Worm (Caenorhabditis elegans): ENCODE measurements around the gene nspb-5.

ce11 chrIV:6572238-6572637, 26.6 kb upstream of the nspb-5 start, which contains the start of gene bicd-1:
- TF ChIP-seq sdz-12 (GFP tag; optimal IDR thresholded peaks at IDR 0.05) (no peak), fkh-10 (GFP tag; optimal IDR thresholded peaks at IDR 0.05) (no peak), nhr-11 (tag; optimal IDR thresholded peaks at IDR 0.05) (no peak), mdt-29 (GFP tag; IDR thresholded peaks at IDR 0.05) (no peak)
